Fruit fly (Drosophila melanogaster) whole organism: Measurements from ENCODE around the gene Xrcc2.

ENCODE experiments used
- CG8478 ChIP-seq: fragments of >200 bp; optimal IDR thresholded peaks from 2 replicates; lab custom pipeline; 2018; ENCODE audit warnings: inconsistent platforms
- Dll ChIP-seq: fragments of >200 bp; optimal IDR thresholded peaks from 2 replicates; lab custom pipeline; 2017
- EcR ChIP-seq, 2 experiments: fragments of >200 bp; optimal IDR thresholded peaks; 2 replicates each; lab custom pipeline; 2017; ENCODE audit warnings: missing biosample characterization in 2 of 2, missing genetic modification characterization in 2 of 2, missing genetic modification reagents in 2 of 2
- pan ChIP-seq: fragments of >200 bp; optimal IDR thresholded peaks from 2 replicates; lab custom pipeline; 2017
- psq ChIP-seq: fragments of >200 bp; optimal IDR thresholded peaks from 2 replicates; lab custom pipeline; 2017
- usp ChIP-seq: fragments of >200 bp; optimal IDR thresholded peaks from 2 replicates; lab custom pipeline; 2017; ENCODE audit warnings: missing biosample characterization, missing genetic modification characterization, mixed read lengths

Gene Xrcc2

DNA sequence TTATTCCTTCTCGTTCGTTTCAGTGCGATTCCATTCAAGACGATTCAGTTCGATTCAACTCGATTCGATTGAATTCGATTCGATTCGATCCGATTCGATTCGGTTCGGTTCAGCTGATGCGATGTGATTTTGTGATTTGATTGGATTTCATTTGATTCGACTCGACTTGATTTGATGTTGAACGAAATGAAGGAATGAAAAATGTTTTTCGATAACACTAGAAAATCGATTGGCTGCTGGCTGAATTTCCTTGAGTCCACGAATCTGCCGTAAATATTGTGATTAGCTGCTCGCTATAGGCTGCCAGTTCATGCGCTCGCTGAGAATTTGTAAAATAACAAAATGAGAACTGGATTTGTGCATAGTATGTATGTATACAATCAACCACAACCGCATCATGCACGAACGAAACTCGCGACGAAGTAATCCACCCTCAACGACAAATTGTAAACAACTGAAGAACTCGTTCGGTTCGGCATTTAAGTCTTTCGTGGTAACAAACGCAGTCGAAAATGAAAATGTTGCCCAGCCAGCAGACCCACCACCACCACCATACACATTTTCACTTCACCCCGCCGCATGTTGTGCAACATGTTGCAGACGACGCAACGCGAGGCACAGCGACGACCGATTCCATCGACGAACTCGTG is 5.1 kb downstream of the Xrcc2 start, which contains the start of gene Wnt5:
Gene Wnt5 (minus strand): TSS at position 458 of the 650 bp plus-strand sequence.
- TF ChIP-seq Dll (no peak), pan (no peak), psq (lab: Kevin White, UChicago) (no peak), usp (GFP tag; lab: Kevin White, UChicago) (no peak), EcR (GFP tag; optimal IDR thresholded peaks at IDR 0.05; lab: Kevin White, UChicago) (no peak), CG8478 (lab: Kevin White, UChicago) (no peak)

DNA sequence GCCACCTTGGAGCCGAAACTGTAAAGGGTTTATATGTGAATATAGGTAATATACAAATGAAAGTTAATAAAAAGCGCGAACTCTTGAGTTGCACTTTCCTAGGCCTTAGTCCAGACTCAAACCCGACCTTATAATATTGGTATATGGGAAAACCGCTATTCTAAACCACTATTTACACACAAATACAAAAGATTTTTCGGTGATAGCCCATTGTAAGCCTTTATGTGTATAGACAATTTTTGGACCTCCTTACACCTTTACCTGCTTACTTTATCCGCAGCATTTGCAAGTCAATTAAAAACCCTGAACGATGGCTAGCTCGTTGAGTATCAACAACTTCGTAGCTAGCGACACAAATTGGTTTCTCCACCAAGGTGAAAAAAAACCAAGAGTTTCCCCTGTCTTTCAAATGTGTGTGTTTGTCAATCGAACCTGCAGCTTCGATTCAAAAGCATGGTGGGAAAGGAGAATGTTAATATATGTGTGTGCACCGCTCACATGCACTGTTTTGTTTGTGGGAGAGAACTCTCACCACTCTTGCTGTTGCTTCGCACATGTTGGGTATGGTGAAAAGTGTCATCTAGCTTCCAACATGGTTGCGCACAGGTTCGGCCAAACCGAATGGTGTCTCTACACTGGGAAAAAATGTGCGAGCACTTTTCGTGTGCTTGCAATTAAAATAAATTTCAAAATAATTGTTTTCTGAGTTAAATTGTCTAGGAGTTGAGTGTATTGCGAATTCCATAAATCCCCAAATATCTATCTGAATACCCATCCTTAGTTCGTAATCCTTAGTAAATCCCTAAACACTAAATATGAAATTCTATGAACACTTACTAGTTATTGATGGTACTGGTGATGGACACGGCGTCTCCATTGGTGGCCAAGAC is 7.0 kb downstream of the Xrcc2 start:
- no peak for TF ChIP-seq pan
- TF ChIP-seq psq (lab: Kevin White, UChicago), result no peak
- no peak for TF ChIP-seq EcR (GFP tag; optimal IDR thresholded peaks at IDR 0.05; lab: Kevin White, UChicago)
- TF ChIP-seq CG8478 (lab: Kevin White, UChicago), result no peak
- no peak for TF ChIP-seq Dll
- no peak for TF ChIP-seq usp (GFP tag; lab: Kevin White, UChicago)

DNA sequence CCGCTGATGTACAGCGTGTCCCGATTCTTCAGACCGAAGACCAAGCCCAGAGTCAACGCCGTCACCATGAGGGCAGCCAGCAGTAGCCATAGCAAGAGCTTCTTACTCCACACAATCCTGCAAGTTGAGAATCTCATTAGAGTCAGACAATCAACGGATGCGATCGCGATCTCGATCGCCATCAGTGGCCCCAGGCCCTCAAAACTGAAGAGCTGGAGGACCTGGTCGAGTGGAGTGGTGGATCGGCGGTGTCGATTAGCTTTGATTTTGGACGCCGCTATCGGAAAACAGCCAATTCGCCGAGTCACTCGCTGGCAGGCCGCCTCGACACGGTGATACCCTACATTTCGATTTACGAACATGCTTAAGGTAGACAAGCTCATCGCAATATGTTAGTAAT is 8.6 kb downstream of the Xrcc2 start:
- no peak for TF ChIP-seq Dll
- no peak for TF ChIP-seq usp (GFP tag; lab: Kevin White, UChicago)
- TF ChIP-seq EcR (GFP tag; optimal IDR thresholded peaks at IDR 0.05; lab: Kevin White, UChicago), result no peak
- no peak for TF ChIP-seq CG8478 (lab: Kevin White, UChicago)
- TF ChIP-seq pan, result no peak
- TF ChIP-seq psq (lab: Kevin White, UChicago), result no peak

DNA sequence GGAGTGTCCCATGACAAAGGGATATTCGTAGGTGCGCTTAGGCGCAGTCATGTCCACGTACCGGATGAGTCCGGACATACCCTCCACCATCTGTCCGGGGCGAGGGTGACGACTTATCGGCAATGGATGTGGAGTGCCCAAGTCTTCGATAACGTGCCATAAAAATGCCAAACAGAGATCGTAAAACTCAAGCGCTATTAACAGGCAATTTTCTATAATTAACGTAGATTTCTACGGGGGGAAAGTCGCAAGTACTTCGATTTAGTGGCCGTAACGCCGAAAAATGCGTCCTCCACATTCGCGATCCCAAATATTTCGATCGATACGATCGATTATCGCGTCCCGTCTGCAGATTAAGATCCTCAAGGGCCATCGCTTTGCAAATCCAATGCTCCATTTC is 9.5 kb downstream of the Xrcc2 start:
- TF ChIP-seq usp (GFP tag; lab: Kevin White, UChicago) (no peak), EcR (GFP tag; optimal IDR thresholded peaks at IDR 0.05; lab: Kevin White, UChicago) (no peak)

DNA sequence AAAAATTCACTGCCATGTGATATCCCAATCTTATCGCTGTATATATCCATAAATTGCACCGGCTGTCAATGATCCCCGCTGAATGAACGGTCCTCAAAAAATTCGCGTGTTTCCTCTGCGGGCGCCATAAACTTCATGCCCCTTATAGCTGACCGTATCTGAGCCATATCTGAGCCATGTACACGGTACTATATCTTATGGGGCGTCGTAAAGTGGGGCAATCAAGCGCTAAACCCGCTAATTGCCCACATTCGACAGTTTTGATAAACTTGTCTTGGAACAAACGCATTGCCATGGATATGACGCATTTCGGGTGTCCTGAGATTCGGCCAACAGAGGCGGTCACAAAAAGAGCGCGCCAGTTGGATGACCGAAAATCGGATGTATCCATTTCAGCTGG is 11.0 kb downstream of the Xrcc2 start:
- TF ChIP-seq EcR (GFP tag; optimal IDR thresholded peaks at IDR 0.05; lab: Kevin White, UChicago) (no peak), CG8478 (lab: Kevin White, UChicago) (no peak), psq (lab: Kevin White, UChicago) (no peak), usp (GFP tag; lab: Kevin White, UChicago) (no peak), pan (no peak), Dll (no peak)

DNA sequence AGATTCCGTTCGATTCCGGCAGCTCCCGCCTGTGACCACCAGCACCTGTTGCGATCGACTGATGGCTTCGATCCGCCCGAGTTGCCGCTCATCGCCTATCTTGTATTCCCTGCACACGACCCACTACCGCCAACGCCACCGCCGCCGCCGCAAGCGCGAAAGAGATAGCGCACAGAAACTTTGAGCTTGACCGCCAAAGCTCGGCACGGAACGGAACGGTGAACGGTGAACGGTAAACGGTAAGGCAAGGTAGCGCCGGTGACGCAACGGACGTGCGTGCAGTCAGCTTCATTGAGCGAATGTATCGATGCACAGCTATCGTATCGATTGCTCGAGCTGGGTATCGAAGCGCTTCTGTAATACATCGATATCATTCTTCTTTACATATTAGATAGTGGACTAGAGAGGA is 12.3 kb downstream of the Xrcc2 start, which contains the start of gene Ggt-1:
Gene Ggt-1 (minus strand): TSS at position 251 of the 409 bp plus-strand sequence.
- TF ChIP-seq EcR (GFP tag; optimal IDR thresholded peaks at IDR 0.05; lab: Kevin White, UChicago) (no peak), Dll (no peak), pan (no peak), usp (GFP tag; lab: Kevin White, UChicago) (no peak), CG8478 (lab: Kevin White, UChicago) (no peak), psq (lab: Kevin White, UChicago) (no peak)

DNA sequence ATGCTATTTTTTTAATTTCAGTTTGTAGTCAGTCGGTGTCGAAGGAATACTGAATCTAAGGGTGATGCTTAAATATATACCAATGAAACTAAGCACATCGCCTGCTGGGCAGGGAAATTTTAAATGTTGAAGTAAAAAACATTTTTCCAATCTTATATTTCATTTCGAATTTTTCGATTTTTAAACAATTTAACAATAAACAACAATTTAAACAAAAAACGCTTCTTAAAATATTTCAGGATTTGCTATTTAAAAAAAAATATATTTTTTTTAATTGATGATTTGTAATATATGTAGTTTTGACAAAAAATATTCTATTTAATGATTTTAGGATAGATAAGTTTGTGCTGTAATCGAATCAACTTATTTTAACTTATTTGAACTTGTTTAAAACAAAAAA is 14.8 kb downstream of the Xrcc2 start, which contains the start of gene CG6470:
Gene CG6470 (minus strand): TSS at position 101 of the 400 bp plus-strand sequence.
- TF ChIP-seq usp (GFP tag; lab: Kevin White, UChicago), result no peak
- no peak for TF ChIP-seq psq (lab: Kevin White, UChicago)
- TF ChIP-seq EcR (GFP tag; optimal IDR thresholded peaks at IDR 0.05; lab: Kevin White, UChicago), result no peak
- no peak for TF ChIP-seq Dll
- TF ChIP-seq CG8478 (lab: Kevin White, UChicago), result no peak
- TF ChIP-seq pan, result no peak

DNA sequence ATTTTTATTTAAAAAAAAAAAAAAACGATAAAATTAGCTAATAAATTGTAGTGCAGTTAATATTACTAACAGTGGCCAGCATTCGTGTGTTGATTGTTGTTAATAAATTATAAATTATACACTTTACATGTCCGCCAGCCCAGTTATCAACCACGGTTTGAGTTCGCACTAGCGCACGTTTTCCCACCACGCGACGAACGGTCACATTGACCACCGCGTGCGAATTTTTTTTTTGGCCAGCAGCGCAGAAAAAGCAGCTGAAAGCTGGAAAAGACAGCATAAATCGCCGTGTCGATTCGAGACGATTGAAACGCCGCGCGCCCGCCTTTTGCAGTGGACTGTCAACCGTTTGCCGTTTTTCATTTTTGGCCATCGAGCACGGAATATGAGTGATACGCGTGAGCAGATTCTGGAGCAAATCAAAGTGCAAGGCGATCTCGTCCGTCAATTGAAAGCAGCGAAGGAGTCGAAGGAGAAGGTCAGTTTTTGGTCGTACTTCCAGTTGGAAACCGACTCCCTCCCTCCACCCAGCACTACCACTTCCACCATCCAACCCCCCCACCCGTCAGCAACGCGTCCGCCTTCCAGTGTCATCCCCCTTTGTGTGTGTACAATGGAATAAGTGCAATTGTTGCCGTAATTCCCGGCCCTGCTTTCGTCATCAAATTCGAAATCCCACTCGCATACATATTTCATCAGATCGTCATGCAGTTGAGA is 15.4 kb downstream of the Xrcc2 start, which contains the start of the genes Bx and HisRS:
Gene Bx (plus strand): TSS at position 224 of the 717 bp plus-strand sequence.
Gene HisRS (plus strand): TSS at position 224 of the 717 bp plus-strand sequence.
- TF ChIP-seq psq (lab: Kevin White, UChicago) (no peak), EcR (GFP tag; optimal IDR thresholded peaks at IDR 0.05; lab: Kevin White, UChicago) (no peak), usp (GFP tag; lab: Kevin White, UChicago) (no peak), Dll (no peak), pan (no peak), CG8478 (lab: Kevin White, UChicago) (no peak)

DNA sequence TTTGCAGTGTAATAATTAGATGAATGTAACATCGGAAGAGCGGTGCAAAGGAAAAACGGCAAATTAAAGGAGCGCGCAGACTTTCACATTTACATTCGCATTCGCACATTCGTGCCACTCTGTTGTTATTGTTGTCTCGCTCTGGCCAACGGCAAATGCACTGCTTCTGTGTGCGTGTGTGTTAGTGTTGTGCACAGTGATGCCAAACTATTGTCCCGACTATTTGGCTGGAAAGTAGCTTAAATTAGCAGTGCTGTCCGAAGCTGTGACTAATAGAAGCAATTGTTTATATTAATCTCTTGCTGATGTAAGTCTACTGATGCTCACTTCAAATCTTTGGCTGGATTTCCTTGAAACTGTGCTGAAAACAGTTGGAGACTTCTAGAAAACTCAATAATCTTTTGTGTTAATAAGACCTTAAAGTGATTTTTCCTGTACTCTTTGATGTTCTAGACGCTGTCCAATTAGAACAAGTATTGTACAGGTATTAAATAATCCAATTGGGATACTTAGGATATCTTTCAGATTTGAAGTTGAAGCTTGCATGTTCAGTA is 16.1 kb downstream of the Xrcc2 start:
- TF ChIP-seq CG8478 (lab: Kevin White, UChicago) (no peak), EcR (GFP tag; optimal IDR thresholded peaks at IDR 0.05; lab: Kevin White, UChicago) (no peak)

DNA sequence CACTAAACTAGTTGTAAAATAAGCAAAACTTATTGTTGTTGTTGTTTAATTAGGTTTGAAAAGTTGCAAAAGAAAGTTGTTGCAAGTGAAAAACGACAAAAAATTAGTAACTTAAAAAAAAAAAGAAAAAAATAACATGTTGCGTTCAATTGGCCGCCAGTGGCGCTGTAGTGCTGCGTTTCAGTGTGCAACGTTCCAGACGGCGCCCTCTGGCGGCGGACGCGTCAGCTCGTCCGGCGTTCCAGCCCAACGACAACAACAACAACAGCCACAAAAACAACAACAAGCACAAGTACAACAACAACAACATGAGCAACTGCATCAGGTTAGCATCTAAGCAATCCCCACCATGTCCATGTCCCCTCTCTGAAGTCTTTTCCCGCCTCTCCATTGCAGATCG is 17.5 kb downstream of the Xrcc2 start:
- TF ChIP-seq CG8478 (lab: Kevin White, UChicago) (no peak), pan (no peak), usp (GFP tag; lab: Kevin White, UChicago) (no peak), Dll (no peak), EcR (GFP tag; optimal IDR thresholded peaks at IDR 0.05; lab: Kevin White, UChicago) (no peak), psq (lab: Kevin White, UChicago) (no peak)

DNA sequence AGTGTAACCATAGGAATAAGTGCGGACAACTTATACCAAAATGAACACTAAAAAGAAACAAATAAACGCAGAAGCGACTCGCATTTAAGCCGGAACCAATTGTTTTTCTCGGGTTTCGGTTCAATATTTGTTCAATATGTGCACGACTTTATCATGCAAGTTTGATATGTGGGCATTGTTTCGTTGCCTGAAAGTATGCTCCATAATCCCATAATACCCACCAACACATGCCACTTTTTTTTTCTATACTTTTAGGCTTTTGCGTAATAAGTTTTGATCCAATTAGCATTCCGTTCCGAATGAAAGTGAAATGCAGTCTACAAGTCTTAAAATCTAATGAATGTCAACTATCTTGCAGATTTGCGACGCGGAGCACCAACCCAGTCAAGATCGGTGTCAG is 20.4 kb downstream of the Xrcc2 start:
- TF ChIP-seq CG8478 (lab: Kevin White, UChicago), result no peak
- TF ChIP-seq Dll, result no peak
- no peak for TF ChIP-seq pan
- TF ChIP-seq psq (lab: Kevin White, UChicago), result no peak
- no peak for TF ChIP-seq usp (GFP tag; lab: Kevin White, UChicago)
- TF ChIP-seq EcR (GFP tag; optimal IDR thresholded peaks at IDR 0.05; lab: Kevin White, UChicago), result no peak
